Worm (Caenorhabditis elegans): ENCODE data around the gene R09H10.2.

The R09H10.2 gene

ce11 chrIV:10574471-10574870, 28.3 kb upstream of the R09H10.2 start:
- no peak for TF ChIP-seq ref-1 (GFP tag; conservative IDR thresholded peaks at IDR 0.05)
- 0 out of 2 replicates have a peak, but pooled peaks have one; percentile 53 for TF ChIP-seq ztf-23 (GFP tag; IDR thresholded peaks at IDR 0.05)

- no peak for TF ChIP-seq cog-1 (tag; optimal IDR thresholded peaks at IDR 0.05)
- no peak for TF ChIP-seq ztf-29 (GFP tag; IDR thresholded peaks at IDR 0.05)
- TF ChIP-seq ztf-23 (GFP tag; IDR thresholded peaks at IDR 0.05): no peak
- TF ChIP-seq tab-1 (GFP tag; IDR thresholded peaks at IDR 0.05): no peak
- TF ChIP-seq med-1 (GFP tag; optimal IDR thresholded peaks at IDR 0.05; ENCODE audit: insufficient read depth): no peak
- TF ChIP-seq ref-1 (GFP tag; conservative IDR thresholded peaks at IDR 0.05): no peak
- TF ChIP-seq klf-2 (GFP tag; conservative IDR thresholded peaks at IDR 0.05): no peak
- no peak for TF ChIP-seq T22C8.4 (GFP tag; IDR thresholded peaks at IDR 0.05)
- no peak for TF ChIP-seq flt-1 (GFP tag; IDR thresholded peaks at IDR 0.05)
Measured at ce11 chrIV:10576050-10576449, 26.7 kb upstream of the R09H10.2 start, which contains the start of gene efn-2. efn-2 (plus strand) TSS chrIV:10576350.

ce11 chrIV:10576624-10577023, 26.1 kb upstream of the R09H10.2 start:
- TF ChIP-seq flt-1 (GFP tag; IDR thresholded peaks at IDR 0.05) (no peak), ref-1 (GFP tag; conservative IDR thresholded peaks at IDR 0.05) (no peak)

- TF ChIP-seq T22C8.4 (GFP tag; IDR thresholded peaks at IDR 0.05): no peak
- TF ChIP-seq cog-1 (tag; optimal IDR thresholded peaks at IDR 0.05): no peak
- no peak for TF ChIP-seq flt-1 (GFP tag; IDR thresholded peaks at IDR 0.05)
- no peak for TF ChIP-seq tab-1 (GFP tag; IDR thresholded peaks at IDR 0.05)
- TF ChIP-seq ref-1 (GFP tag; conservative IDR thresholded peaks at IDR 0.05): no peak
- TF ChIP-seq med-1 (GFP tag; optimal IDR thresholded peaks at IDR 0.05; ENCODE audit: insufficient read depth): no peak
- TF ChIP-seq ztf-29 (GFP tag; IDR thresholded peaks at IDR 0.05): no peak
- TF ChIP-seq klf-2 (GFP tag; conservative IDR thresholded peaks at IDR 0.05): no peak
- no peak for TF ChIP-seq ztf-23 (GFP tag; IDR thresholded peaks at IDR 0.05)
Measured at ce11 chrIV:10577600-10577999, 25.1 kb upstream of the R09H10.2 start.

- no peak for TF ChIP-seq klf-2 (GFP tag; conservative IDR thresholded peaks at IDR 0.05)
- TF ChIP-seq cog-1 (tag; optimal IDR thresholded peaks at IDR 0.05): no peak
- TF ChIP-seq tab-1 (GFP tag; IDR thresholded peaks at IDR 0.05): no peak
- no peak for TF ChIP-seq ref-1 (GFP tag; conservative IDR thresholded peaks at IDR 0.05)
- TF ChIP-seq med-1 (GFP tag; optimal IDR thresholded peaks at IDR 0.05; ENCODE audit: insufficient read depth): no peak
- no peak for TF ChIP-seq flt-1 (GFP tag; IDR thresholded peaks at IDR 0.05)
- TF ChIP-seq ztf-29 (GFP tag; IDR thresholded peaks at IDR 0.05): no peak
- no peak for TF ChIP-seq T22C8.4 (GFP tag; IDR thresholded peaks at IDR 0.05)
- no peak for TF ChIP-seq ztf-23 (GFP tag; IDR thresholded peaks at IDR 0.05)
Measured at ce11 chrIV:10578367-10578766, 24.4 kb upstream of the R09H10.2 start, which contains the start of gene lgc-43. lgc-43 (plus strand) TSS chrIV:10578667.

ce11 chrIV:10584237-10584636, 18.5 kb upstream of the R09H10.2 start, which contains the start of gene oac-8:
oac-8 (plus strand) TSS chrIV:10584537.
- TF ChIP-seq flt-1 (GFP tag; IDR thresholded peaks at IDR 0.05): no peak
- no peak for TF ChIP-seq ztf-29 (GFP tag; IDR thresholded peaks at IDR 0.05)
- no peak for TF ChIP-seq ztf-23 (GFP tag; IDR thresholded peaks at IDR 0.05)
- TF ChIP-seq T22C8.4 (GFP tag; IDR thresholded peaks at IDR 0.05): no peak
- TF ChIP-seq cog-1 (tag; optimal IDR thresholded peaks at IDR 0.05): no peak
- no peak for TF ChIP-seq tab-1 (GFP tag; IDR thresholded peaks at IDR 0.05)
- TF ChIP-seq med-1 (GFP tag; optimal IDR thresholded peaks at IDR 0.05; ENCODE audit: insufficient read depth): no peak
- TF ChIP-seq klf-2 (GFP tag; conservative IDR thresholded peaks at IDR 0.05): no peak
- no peak for TF ChIP-seq ref-1 (GFP tag; conservative IDR thresholded peaks at IDR 0.05)

- TF ChIP-seq tab-1 (GFP tag; IDR thresholded peaks at IDR 0.05): no peak
- no peak for TF ChIP-seq ref-1 (GFP tag; conservative IDR thresholded peaks at IDR 0.05)
- no peak for TF ChIP-seq T22C8.4 (GFP tag; IDR thresholded peaks at IDR 0.05)
- no peak for TF ChIP-seq med-1 (GFP tag; optimal IDR thresholded peaks at IDR 0.05; ENCODE audit: insufficient read depth)
- no peak for TF ChIP-seq cog-1 (tag; optimal IDR thresholded peaks at IDR 0.05)
- TF ChIP-seq ztf-23 (GFP tag; IDR thresholded peaks at IDR 0.05): no peak
- no peak for TF ChIP-seq ztf-29 (GFP tag; IDR thresholded peaks at IDR 0.05)
- no peak for TF ChIP-seq flt-1 (GFP tag; IDR thresholded peaks at IDR 0.05)
- TF ChIP-seq klf-2 (GFP tag; conservative IDR thresholded peaks at IDR 0.05): no peak
Measured at ce11 chrIV:10589072-10589471, 13.7 kb upstream of the R09H10.2 start, which contains the start of gene C43F9.4. C43F9.4 (minus strand) TSS chrIV:10589172.

ce11 chrIV:10590649-10591048, 12.1 kb upstream of the R09H10.2 start, which contains the start of the genes C43F9.5 and nkb-2:
C43F9.5 (minus strand) TSS chrIV:10590749.
nkb-2 (plus strand) TSS chrIV:10590925.
- TF ChIP-seq cog-1 (tag; optimal IDR thresholded peaks at IDR 0.05) (no peak), klf-2 (GFP tag; conservative IDR thresholded peaks at IDR 0.05) (no peak), ref-1 (GFP tag; conservative IDR thresholded peaks at IDR 0.05) (no peak), ztf-29 (GFP tag; IDR thresholded peaks at IDR 0.05) (no peak), tab-1 (GFP tag; IDR thresholded peaks at IDR 0.05) (no peak), flt-1 (GFP tag; IDR thresholded peaks at IDR 0.05) (no peak), T22C8.4 (GFP tag; IDR thresholded peaks at IDR 0.05) (no peak), ztf-23 (GFP tag; IDR thresholded peaks at IDR 0.05) (no peak), med-1 (GFP tag; optimal IDR thresholded peaks at IDR 0.05; ENCODE audit: insufficient read depth) (no peak)

- no peak for TF ChIP-seq flt-1 (GFP tag; IDR thresholded peaks at IDR 0.05)
- no peak for TF ChIP-seq klf-2 (GFP tag; conservative IDR thresholded peaks at IDR 0.05)
- TF ChIP-seq cog-1 (tag; optimal IDR thresholded peaks at IDR 0.05): no peak
- no peak for TF ChIP-seq ref-1 (GFP tag; conservative IDR thresholded peaks at IDR 0.05)
- TF ChIP-seq T22C8.4 (GFP tag; IDR thresholded peaks at IDR 0.05): no peak
- no peak for TF ChIP-seq tab-1 (GFP tag; IDR thresholded peaks at IDR 0.05)
- TF ChIP-seq med-1 (GFP tag; optimal IDR thresholded peaks at IDR 0.05; ENCODE audit: insufficient read depth): no peak
- TF ChIP-seq ztf-29 (GFP tag; IDR thresholded peaks at IDR 0.05): no peak
- TF ChIP-seq ztf-23 (GFP tag; IDR thresholded peaks at IDR 0.05): no peak
Measured at ce11 chrIV:10593570-10593969, 9.2 kb upstream of the R09H10.2 start, which contains the start of gene C43F9.7. C43F9.7 (minus strand) TSS chrIV:10593670.

- TF ChIP-seq cog-1 (tag; optimal IDR thresholded peaks at IDR 0.05): no peak
- TF ChIP-seq klf-2 (GFP tag; conservative IDR thresholded peaks at IDR 0.05): no peak
- TF ChIP-seq tab-1 (GFP tag; IDR thresholded peaks at IDR 0.05): no peak
- no peak for TF ChIP-seq ztf-29 (GFP tag; IDR thresholded peaks at IDR 0.05)
- no peak for TF ChIP-seq flt-1 (GFP tag; IDR thresholded peaks at IDR 0.05)
- no peak for TF ChIP-seq T22C8.4 (GFP tag; IDR thresholded peaks at IDR 0.05)
- no peak for TF ChIP-seq med-1 (GFP tag; optimal IDR thresholded peaks at IDR 0.05; ENCODE audit: insufficient read depth)
- TF ChIP-seq ztf-23 (GFP tag; IDR thresholded peaks at IDR 0.05): no peak
- TF ChIP-seq ref-1 (GFP tag; conservative IDR thresholded peaks at IDR 0.05): no peak
Measured at ce11 chrIV:10596505-10596904, 6.2 kb upstream of the R09H10.2 start, which contains the start of gene C43F9.11. C43F9.11 (plus strand) TSS chrIV:10596805.

Measured in whole organism, midembryonic.